Worm (Caenorhabditis elegans) whole organism, young adult: ENCODE data around the gene ndab-2.

Source experiments
- B0035.1 ChIP-seq: sonication (generic microtip); optimal IDR thresholded peaks from 2 replicates; lab custom pipeline; 2016; ENCODE audit warnings: missing genetic modification characterization, mild to moderate bottlenecking, missing compliant biosample characterization, missing genotype, missing genetic modification reagents
- D2030.7 ChIP-seq: fragments of 200-800 bp; sonication (Bioruptor generic); IDR thresholded peaks from 2 replicates; pipeline ENCODE4 v1.3.6; 2022; ENCODE audit warnings: missing genetic modification reagents, missing genetic modification characterization, missing compliant biosample characterization
- F23B12.7 ChIP-seq: sonication (generic microtip); optimal IDR thresholded peaks from 2 replicates; lab custom pipeline; 2017; ENCODE audit warnings: missing genetic modification characterization, mild to moderate bottlenecking, missing compliant biosample characterization, antibody characterized with exemption, moderate library complexity; ENCODE audit not compliant: insufficient read depth
- F33H1.4 ChIP-seq: fragments of 200-800 bp; sonication (Bioruptor generic); IDR thresholded peaks from 2 replicates; pipeline ENCODE4 v1.3.6; 2022; ENCODE audit warnings: missing genetic modification reagents, missing genetic modification characterization, missing compliant biosample characterization
- F49E8.2 ChIP-seq: sonication (generic microtip); optimal IDR thresholded peaks from 3 replicates; lab custom pipeline; 2017; ENCODE audit warnings: missing genetic modification characterization, mild to moderate bottlenecking, missing compliant biosample characterization, antibody characterized with exemption, moderate library complexity; ENCODE audit not compliant: insufficient read depth
- F52B5.7 ChIP-seq: sonication (generic microtip); optimal IDR thresholded peaks from 2 replicates; lab custom pipeline; 2016; ENCODE audit warnings: mild to moderate bottlenecking, missing genetic modification characterization, missing compliant biosample characterization
- F55B11.4 ChIP-seq: sonication (generic microtip); optimal IDR thresholded peaks from 2 replicates; lab custom pipeline; 2016; ENCODE audit warnings: missing compliant biosample characterization, missing genetic modification characterization, borderline replicate concordance; ENCODE audit not compliant: insufficient read depth
- F57C9.4 ChIP-seq: sonication (generic microtip); optimal IDR thresholded peaks from 2 replicates; lab custom pipeline; 2017; ENCODE audit warnings: mild to moderate bottlenecking, missing genetic modification characterization, missing compliant biosample characterization
- K12H6.12 ChIP-seq: fragments of 200-800 bp; sonication (Bioruptor generic); optimal IDR thresholded peaks from 2 replicates; lab custom pipeline; 2018; ENCODE audit warnings: mild to moderate bottlenecking, missing genetic modification characterization, missing compliant biosample characterization
- T07F8.4 ChIP-seq: sonication (generic microtip); optimal IDR thresholded peaks from 2 replicates; lab custom pipeline; 2016; ENCODE audit warnings: mild to moderate bottlenecking, missing genetic modification characterization, moderate library complexity, missing compliant biosample characterization
- T26A5.8 ChIP-seq: sonication (generic microtip); optimal IDR thresholded peaks from 2 replicates; lab custom pipeline; 2016; ENCODE audit warnings: missing genetic modification characterization, missing compliant biosample characterization
- Y79H2A.3 ChIP-seq: fragments of 200-800 bp; sonication (Bioruptor generic); conservative IDR thresholded peaks from 2 replicates; pipeline ENCODE4 v1.3.6; 2022; ENCODE audit warnings: missing genetic modification reagents, missing genetic modification characterization, missing compliant biosample characterization
- aptf-2 ChIP-seq: fragments of 200-800 bp; sonication (Bioruptor generic); conservative IDR thresholded peaks from 2 replicates; pipeline ENCODE4 v1.3.6; 2022; ENCODE audit warnings: missing genetic modification reagents, missing genetic modification characterization, missing compliant biosample characterization
- atf-7 ChIP-seq: sonication (generic microtip); optimal IDR thresholded peaks from 2 replicates; lab custom pipeline; 2017; ENCODE audit warnings: mild to moderate bottlenecking, missing genetic modification characterization, missing compliant biosample characterization
- athp-1 ChIP-seq: sonication (generic microtip); optimal IDR thresholded peaks from 2 replicates; lab custom pipeline; 2017; ENCODE audit warnings: mild to moderate bottlenecking, missing genetic modification characterization, missing compliant biosample characterization
- attf-3 ChIP-seq: fragments of 200-800 bp; sonication (Bioruptor generic); conservative IDR thresholded peaks from 2 replicates; pipeline ENCODE4 v1.3.6; 2022; ENCODE audit warnings: missing genetic modification reagents, missing genetic modification characterization, missing compliant biosample characterization
- bed-2 ChIP-seq: fragments of 200-800 bp; sonication (Bioruptor generic); IDR thresholded peaks from 2 replicates; pipeline ENCODE4 v1.3.6; 2022; ENCODE audit warnings: missing genetic modification reagents, missing genetic modification characterization, missing compliant biosample characterization
- cebp-2 ChIP-seq: fragments of 200-800 bp; sonication (Bioruptor generic); IDR thresholded peaks from 2 replicates; pipeline ENCODE4 v1.3.6; 2022; ENCODE audit warnings: missing genetic modification characterization, missing compliant biosample characterization
- ceh-100 ChIP-seq: fragments of 200-800 bp; sonication (Bioruptor generic); IDR thresholded peaks from 2 replicates; pipeline ENCODE4 v1.3.6; 2022; ENCODE audit warnings: missing genetic modification reagents, missing genetic modification characterization, missing compliant biosample characterization
- ceh-40 ChIP-seq: fragments of 200-800 bp; sonication (Bioruptor generic); IDR thresholded peaks from 2 replicates; pipeline ENCODE4 v1.3.6; 2022; ENCODE audit warnings: missing genetic modification characterization, missing compliant biosample characterization
- ceh-91 ChIP-seq: fragments of 200-800 bp; sonication (Bioruptor generic); IDR thresholded peaks from 2 replicates; pipeline ENCODE4 v1.3.6; 2022; ENCODE audit warnings: missing genetic modification reagents, missing genetic modification characterization, missing compliant biosample characterization
- chd-7 ChIP-seq: sonication (generic microtip); optimal IDR thresholded peaks from 2 replicates; lab custom pipeline; 2016; ENCODE audit warnings: mild to moderate bottlenecking, missing genetic modification characterization, moderate library complexity, missing compliant biosample characterization
- die-1 ChIP-seq: sonication (generic microtip); optimal IDR thresholded peaks from 2 replicates; lab custom pipeline; 2016; ENCODE audit warnings: missing genotype, mild to moderate bottlenecking, missing genetic modification characterization, missing compliant biosample characterization
- dox-1 ChIP-seq: fragments of 200-800 bp; sonication (Bioruptor generic); IDR thresholded peaks from 2 replicates; pipeline ENCODE4 v1.3.6; 2022; ENCODE audit warnings: missing genetic modification reagents, missing genetic modification characterization, missing compliant biosample characterization
- fkh-3 ChIP-seq: sonication (generic microtip); optimal IDR thresholded peaks from 2 replicates; lab custom pipeline; 2016; ENCODE audit warnings: mild to moderate bottlenecking, missing genetic modification characterization, missing compliant biosample characterization
- hlh-26 ChIP-seq: fragments of 200-800 bp; sonication (Bioruptor generic); conservative IDR thresholded peaks from 2 replicates; pipeline ENCODE4 v1.3.6; 2022; ENCODE audit warnings: missing genetic modification reagents, missing genetic modification characterization, missing compliant biosample characterization
- hmg-1.2 ChIP-seq: fragments of 200-800 bp; sonication (Bioruptor generic); IDR thresholded peaks from 2 replicates; pipeline ENCODE4 v1.3.6; 2022; ENCODE audit warnings: missing genetic modification reagents, missing genetic modification characterization, missing compliant biosample characterization
- hmg-20 ChIP-seq: fragments of 200-800 bp; sonication (Bioruptor generic); IDR thresholded peaks from 2 replicates; pipeline ENCODE4 v1.3.6; 2022; ENCODE audit warnings: missing genetic modification reagents, missing genetic modification characterization, missing compliant biosample characterization
- lag-1 ChIP-seq: fragments of 200-800 bp; sonication (Bioruptor generic); IDR thresholded peaks from 2 replicates; pipeline ENCODE4 v1.3.6; 2022; ENCODE audit warnings: missing genetic modification reagents, missing genetic modification characterization, missing compliant biosample characterization
- let-607 ChIP-seq, 2 experiments: fragments of 200-800 bp in 1 of 2; sonication (Bioruptor generic) in 1 of 2; sonication (generic microtip) in 1 of 2; optimal IDR thresholded peaks; 2 replicates each; lab custom pipeline; 2016 to 2018; ENCODE audit warnings: mild to moderate bottlenecking in 2 of 2, missing compliant biosample characterization in 2 of 2, missing genetic modification characterization in 2 of 2, moderate library complexity in 2 of 2, missing genotype in 1 of 2
- lin-35 ChIP-seq, 3 experiments: fragments of 150-350 bp in 2 of 3; sonication (generic microtip) in 1 of 3; optimal IDR thresholded peaks; 2 replicates each; lab custom pipeline; 2014 to 2018; ENCODE audit warnings: missing biosample characterization in 3 of 3, missing genetic modification characterization in 3 of 3, missing genetic modification reagents in 3 of 3
- madf-10 ChIP-seq: sonication (generic microtip); optimal IDR thresholded peaks from 2 replicates; lab custom pipeline; 2016; ENCODE audit warnings: mild to moderate bottlenecking, missing genetic modification characterization, missing compliant biosample characterization
- madf-3 ChIP-seq: fragments of 200-800 bp; sonication (Bioruptor generic); IDR thresholded peaks from 2 replicates; pipeline ENCODE4 v1.3.6; 2022; ENCODE audit warnings: missing genetic modification reagents, missing genetic modification characterization, missing compliant biosample characterization
- mcd-1 ChIP-seq: fragments of 200-800 bp; sonication (Bioruptor generic); IDR thresholded peaks from 2 replicates; pipeline ENCODE4 v1.3.6; 2022; ENCODE audit warnings: missing genetic modification reagents, missing genetic modification characterization, missing compliant biosample characterization
- mxl-1 ChIP-seq: sonication (generic microtip); optimal IDR thresholded peaks from 2 replicates; lab custom pipeline; 2016; ENCODE audit warnings: missing genetic modification characterization, missing compliant biosample characterization
- nhr-120 ChIP-seq: fragments of 200-800 bp; sonication (Bioruptor generic); IDR thresholded peaks from 2 replicates; pipeline ENCODE4 v1.3.6; 2022; ENCODE audit warnings: missing genetic modification characterization, missing compliant biosample characterization
- nhr-179 ChIP-seq: sonication (generic microtip); optimal IDR thresholded peaks from 2 replicates; lab custom pipeline; 2016; ENCODE audit warnings: mild to moderate bottlenecking, missing genetic modification characterization, missing compliant biosample characterization
- nhr-90 ChIP-seq: sonication (generic microtip); optimal IDR thresholded peaks from 2 replicates; lab custom pipeline; 2016; ENCODE audit warnings: missing genotype, mild to moderate bottlenecking, missing genetic modification characterization, missing compliant biosample characterization
- pbrm-1 ChIP-seq: fragments of 200-800 bp; sonication (Bioruptor generic); IDR thresholded peaks from 2 replicates; pipeline ENCODE4 v1.3.6; 2022; ENCODE audit warnings: missing genetic modification reagents, missing genetic modification characterization, missing compliant biosample characterization
- pha-4 ChIP-seq: fragments of 150-350 bp; sonication (generic microtip); optimal IDR thresholded peaks from 2 replicates; lab custom pipeline; 2014; ENCODE audit warnings: missing biosample characterization, missing genetic modification reagents, missing genetic modification characterization
- repo-1 ChIP-seq: sonication (generic microtip); optimal IDR thresholded peaks from 2 replicates; lab custom pipeline; 2017; ENCODE audit warnings: mild to moderate bottlenecking, missing genetic modification characterization, missing compliant biosample characterization
- sdz-38 ChIP-seq: sonication (generic microtip); optimal IDR thresholded peaks from 2 replicates; lab custom pipeline; 2016; ENCODE audit warnings: missing genotype, missing genetic modification characterization, missing compliant biosample characterization
- sea-2 ChIP-seq: fragments of 200-800 bp; sonication (Bioruptor generic); IDR thresholded peaks from 2 replicates; pipeline ENCODE4 v1.3.6; 2022; ENCODE audit warnings: missing genetic modification characterization, missing compliant biosample characterization
- snpc-1.3 ChIP-seq: sonication (generic microtip); optimal IDR thresholded peaks from 2 replicates; lab custom pipeline; 2017; ENCODE audit warnings: missing genetic modification characterization, mild to moderate bottlenecking, missing compliant biosample characterization, antibody characterized with exemption, moderate library complexity, missing genotype, missing genetic modification reagents; ENCODE audit not compliant: insufficient read depth
- tbp1 ChIP-seq: fragments of 200-800 bp; sonication (Bioruptor generic); optimal IDR thresholded peaks from 2 replicates; lab custom pipeline; 2018; ENCODE audit warnings: mild to moderate bottlenecking, missing genetic modification characterization, missing compliant biosample characterization
- tbx-9 ChIP-seq: sonication (generic microtip); optimal IDR thresholded peaks from 2 replicates; lab custom pipeline; 2016; ENCODE audit warnings: borderline replicate concordance, missing genetic modification characterization, inconsistent platforms, missing compliant biosample characterization
- zfh-2 ChIP-seq: fragments of 200-800 bp; sonication (Bioruptor generic); conservative IDR thresholded peaks from 2 replicates; pipeline ENCODE4 v1.3.6; 2022; ENCODE audit warnings: missing genetic modification reagents, missing genetic modification characterization, missing compliant biosample characterization
- ztf-26 ChIP-seq: sonication (generic microtip); optimal IDR thresholded peaks from 2 replicates; lab custom pipeline; 2017; ENCODE audit warnings: missing genetic modification characterization, missing compliant biosample characterization
- ztf-3 ChIP-seq: fragments of 200-800 bp; sonication (Bioruptor generic); optimal IDR thresholded peaks from 2 replicates; lab custom pipeline; 2018; ENCODE audit warnings: mild to moderate bottlenecking, missing genetic modification characterization, missing compliant biosample characterization

The ndab-2 gene

ce11 chrIII:7140228-7140710 lies 40.3 kb upstream of the ndab-2 start (continued):
- TF ChIP-seq tbp1 (GFP tag; lab: Kevin White, UChicago), result peak; percentile 78
- TF ChIP-seq athp-1 (tag; lab: Kevin White, UChicago), result peak; percentile 28
- TF ChIP-seq bed-2 (GFP tag; lab: Robert Waterston, UW), result no peak
- TF ChIP-seq F33H1.4 (GFP tag; lab: Robert Waterston, UW), result peak; percentile 51
- no peak for TF ChIP-seq atf-7 (tag; lab: Kevin White, UChicago)
- TF ChIP-seq ztf-3 (GFP tag; lab: Kevin White, UChicago), result no peak
- TF ChIP-seq chd-7 (tag; lab: Kevin White, UChicago), result no peak
- no peak for TF ChIP-seq tbx-9 (tag; lab: Kevin White, UChicago)
- no peak for TF ChIP-seq T07F8.4
- no peak for TF ChIP-seq aptf-2 (GFP tag; lab: Robert Waterston, UW)
- TF ChIP-seq zfh-2, result no peak
- 0 out of 2 replicates have a peak, but pooled peaks have one; percentile 18 for TF ChIP-seq ceh-91 (GFP tag; lab: Robert Waterston, UW)
- TF ChIP-seq nhr-120 (GFP tag; lab: Robert Waterston, UW), result no peak
- no peak for TF ChIP-seq nhr-179
- TF ChIP-seq fkh-3, result no peak
- peak in 1 of 3 experiments; percentile 40 for TF ChIP-seq lin-35 (GFP tag; optimal IDR thresholded peaks at IDR 0.05; lab: Kevin White, UChicago)
- TF ChIP-seq pbrm-1 (GFP tag; lab: Robert Waterston, UW), result peak; percentile 94
- no peak for TF ChIP-seq ceh-40 (GFP tag; lab: Robert Waterston, UW)
- peak; percentile 55 for TF ChIP-seq mcd-1 (GFP tag; lab: Robert Waterston, UW)
- TF ChIP-seq K12H6.12, result no peak
- no peak for TF ChIP-seq pha-4 (tag; lab: Kevin White, UChicago)
- TF ChIP-seq madf-3, result peak; percentile 50; the same call in 1 of the 2 replicates
- peak in 1 of 2 experiments; percentile 8 for TF ChIP-seq let-607 (tag; optimal IDR thresholded peaks at IDR 0.05; lab: Kevin White, UChicago)
- TF ChIP-seq Y79H2A.3 (GFP tag; lab: Robert Waterston, UW), result no peak
- TF ChIP-seq madf-10 (tag; lab: Kevin White, UChicago), result no peak
- TF ChIP-seq hlh-26 (GFP tag; lab: Robert Waterston, UW), result no peak
- TF ChIP-seq attf-3 (GFP tag; lab: Robert Waterston, UW), result peak; percentile 50; the same call in 1 of the 2 replicates
- no peak for TF ChIP-seq lag-1 (GFP tag; lab: Robert Waterston, UW)
- TF ChIP-seq ztf-26 (tag; lab: Kevin White, UChicago), result no peak
- TF ChIP-seq die-1 (tag; lab: Kevin White, UChicago), result no peak
- no peak for TF ChIP-seq mxl-1
- TF ChIP-seq cebp-2 (GFP tag; lab: Robert Waterston, UW), result no peak
- no peak for TF ChIP-seq F52B5.7 (tag; lab: Kevin White, UChicago)
- TF ChIP-seq hmg-1.2 (GFP tag; lab: Robert Waterston, UW), result peak; percentile 88

- TF ChIP-seq ceh-100 (peak; percentile 59), repo-1 (peak; percentile 89), F57C9.4 (tag; lab: Kevin White, UChicago) (peak; percentile 40), nhr-90 (tag; lab: Kevin White, UChicago) (no peak), sea-2 (GFP tag; lab: Robert Waterston, UW) (no peak), athp-1 (tag; lab: Kevin White, UChicago) (peak; percentile 47), dox-1 (GFP tag; lab: Robert Waterston, UW) (peak; percentile 90), hmg-20 (GFP tag; lab: Robert Waterston, UW) (0 out of 2 replicates have a peak, but pooled peaks have one; percentile 31), sdz-38 (no peak), D2030.7 (peak; percentile 97), F55B11.4 (tag; lab: Kevin White, UChicago) (no peak), T26A5.8 (peak; percentile 13), F49E8.2 (tag; lab: Kevin White, UChicago) (peak; percentile 85), B0035.1 (tag; lab: Kevin White, UChicago) (no peak), snpc-1.3 (tag; lab: Kevin White, UChicago) (peak; percentile 95), F52B5.7 (tag; lab: Kevin White, UChicago) (peak; percentile 35), F23B12.7 (tag; lab: Kevin White, UChicago) (peak; percentile 75), tbp1 (GFP tag; lab: Kevin White, UChicago) (peak; percentile 82)
Measured at ce11 chrIII:7141285-7141715, 39.3 kb upstream of the ndab-2 start.
